Worm (Caenorhabditis elegans): Measurements from ENCODE around the gene dpy-27.

dpy-27 gene

DNA sequence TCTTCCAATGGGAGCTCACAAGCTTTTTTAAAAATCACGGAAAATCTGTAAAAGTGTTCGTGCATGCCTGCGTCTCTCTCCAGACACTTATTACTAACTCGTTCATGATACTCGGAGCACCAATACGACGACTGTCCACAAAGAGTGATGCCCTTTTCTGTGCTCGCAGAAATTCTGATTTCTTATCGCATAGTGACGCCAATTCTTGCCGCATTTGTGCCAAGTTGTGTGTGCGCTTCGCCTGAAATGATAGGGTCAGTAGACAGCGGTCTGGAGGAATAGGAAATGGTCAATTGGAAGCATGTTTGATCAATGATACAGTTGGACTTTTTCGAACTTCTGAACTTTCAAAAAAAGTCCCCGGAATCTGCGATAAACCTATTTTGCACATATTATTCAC lies 55.4 kb downstream of the dpy-27 start:
- peak; percentile 63 for TF ChIP-seq dmd-6 (GFP tag; IDR thresholded peaks at IDR 0.05)
- TF ChIP-seq daf-16 (GFP tag; optimal IDR thresholded peaks at IDR 0.05) = no peak
- TF ChIP-seq daf-16 (tag; optimal IDR thresholded peaks at IDR 0.05) = peak; percentile 9
- TF ChIP-seq lin-39 (tag; optimal IDR thresholded peaks at IDR 0.05) = no peak
- TF ChIP-seq nhr-77 (tag; optimal IDR thresholded peaks at IDR 0.05) = peak; percentile 43
- TF ChIP-seq dpl-1 (GFP tag; optimal IDR thresholded peaks at IDR 0.05) = no peak
- TF ChIP-seq hmg-1.1 (GFP tag; IDR thresholded peaks at IDR 0.05) = no peak
- peak; percentile 15 for TF ChIP-seq mxl-3 (GFP tag; optimal IDR thresholded peaks at IDR 0.05)
- no peak for TF ChIP-seq snpc-4 (tag; optimal IDR thresholded peaks at IDR 0.05)
- TF ChIP-seq nhr-28 (tag; optimal IDR thresholded peaks at IDR 0.05) = peak; percentile 77
- no peak for TF ChIP-seq ZK546.5 (tag; optimal IDR thresholded peaks at IDR 0.05)
- no peak for TF ChIP-seq egl-27 (tag; optimal IDR thresholded peaks at IDR 0.05)
- TF ChIP-seq pqm-1 (tag; optimal IDR thresholded peaks at IDR 0.05) = peak; percentile 77
- peak; percentile 72 for TF ChIP-seq hlh-11 (tag; optimal IDR thresholded peaks at IDR 0.05)
- no peak for TF ChIP-seq saeg-2 (GFP tag; IDR thresholded peaks at IDR 0.05)
- no peak for TF ChIP-seq ceh-82 (tag; optimal IDR thresholded peaks at IDR 0.05)
- no peak for TF ChIP-seq nhr-102 (tag; optimal IDR thresholded peaks at IDR 0.05)
- TF ChIP-seq hlh-30 (tag; optimal IDR thresholded peaks at IDR 0.05; ENCODE audit: insufficient read depth) = peak; percentile 11
- TF ChIP-seq Y48G9A.11 (GFP tag; IDR thresholded peaks at IDR 0.05) = no peak
- no peak for TF ChIP-seq mdt-29 (GFP tag; IDR thresholded peaks at IDR 0.05)
- no peak for TF ChIP-seq ceh-44 (GFP tag; IDR thresholded peaks at IDR 0.05)
- no peak for TF ChIP-seq ceh-20 (GFP tag; IDR thresholded peaks at IDR 0.05)
- no peak for TF ChIP-seq fos-1 (tag; optimal IDR thresholded peaks at IDR 0.05)
- TF ChIP-seq spr-1 (tag; optimal IDR thresholded peaks at IDR 0.05) = no peak
- TF ChIP-seq hif-1 (tag; optimal IDR thresholded peaks at IDR 0.05) = no peak
